Worm (Caenorhabditis elegans) whole organism, midembryonic: ENCODE results near the gene rpn-9.

Source experiments
- T22C8.4 ChIP-seq: fragments of 200-800 bp; sonication (Bioruptor generic); IDR thresholded peaks from 2 replicates; pipeline ENCODE4 v1.3.6; 2022; ENCODE audit warnings: missing genetic modification characterization, missing compliant biosample characterization
- cog-1 ChIP-seq: sonication (generic microtip); optimal IDR thresholded peaks from 2 replicates; lab custom pipeline; 2016; ENCODE audit warnings: missing genetic modification characterization, missing compliant biosample characterization
- flt-1 ChIP-seq: fragments of 200-800 bp; sonication (Bioruptor generic); IDR thresholded peaks from 2 replicates; pipeline ENCODE4 v1.3.6; 2022; ENCODE audit warnings: missing genetic modification characterization, missing compliant biosample characterization
- klf-2 ChIP-seq: fragments of 200-800 bp; sonication (Bioruptor generic); conservative IDR thresholded peaks from 2 replicates; pipeline ENCODE4 v1.3.6; 2022; ENCODE audit warnings: missing genetic modification reagents, missing genetic modification characterization, missing compliant biosample characterization
- med-1 ChIP-seq: sonication (generic microtip); optimal IDR thresholded peaks from 2 replicates; lab custom pipeline; 2017; ENCODE audit warnings: missing genetic modification characterization, mild to moderate bottlenecking, missing compliant biosample characterization, antibody characterized with exemption, missing genetic modification reagents; ENCODE audit not compliant: insufficient read depth
- ref-1 ChIP-seq: fragments of 200-800 bp; sonication (Bioruptor generic); conservative IDR thresholded peaks from 2 replicates; pipeline ENCODE4 v1.3.6; 2022; ENCODE audit warnings: missing genetic modification reagents, missing genetic modification characterization, missing compliant biosample characterization
- tab-1 ChIP-seq: fragments of 200-800 bp; sonication (Bioruptor generic); IDR thresholded peaks from 2 replicates; pipeline ENCODE4 v1.3.6; 2022; ENCODE audit warnings: missing genetic modification characterization, missing compliant biosample characterization
- ztf-23 ChIP-seq: fragments of 200-800 bp; sonication (Bioruptor generic); IDR thresholded peaks from 2 replicates; pipeline ENCODE4 v1.3.6; 2022; ENCODE audit warnings: missing genetic modification reagents, missing genetic modification characterization, missing compliant biosample characterization
- ztf-29 ChIP-seq: fragments of 200-800 bp; sonication (Bioruptor generic); IDR thresholded peaks from 2 replicates; pipeline ENCODE4 v1.3.6; 2022; ENCODE audit warnings: missing genetic modification reagents, missing genetic modification characterization, missing compliant biosample characterization

rpn-9 gene

ce11 chrII:11242918-11243317, 4.2 kb upstream of the rpn-9 start:
- TF ChIP-seq flt-1 (no peak), ref-1 (no peak), med-1 (GFP tag; lab: Kevin White, UChicago) (no peak), ztf-23 (GFP tag; lab: Robert Waterston, UW) (no peak), tab-1 (GFP tag; lab: Robert Waterston, UW) (no peak), ztf-29 (GFP tag; lab: Robert Waterston, UW) (no peak)

DNA sequence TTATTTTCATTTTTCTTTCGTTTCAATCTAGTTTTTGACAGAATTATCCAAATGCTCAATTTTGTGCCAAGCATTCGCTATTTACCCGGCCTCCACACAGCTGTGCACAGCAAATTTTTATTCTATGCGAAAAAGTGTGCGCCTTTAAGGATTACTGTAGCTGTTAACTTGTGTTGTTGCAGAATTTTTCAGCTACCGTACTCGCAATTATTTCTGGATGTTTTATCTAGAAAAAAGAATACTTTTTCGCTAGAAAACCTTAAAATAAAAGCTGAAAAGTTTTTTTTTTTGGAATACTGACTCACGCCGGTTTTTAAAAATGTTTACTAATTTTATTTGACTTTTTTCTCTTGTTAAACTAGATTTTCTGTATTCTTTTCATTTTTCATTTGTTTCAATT, 2.8 kb upstream of the rpn-9 start:
- TF ChIP-seq med-1 (GFP tag; lab: Kevin White, UChicago) = no peak
- no peak for TF ChIP-seq flt-1
- TF ChIP-seq T22C8.4 (GFP tag; lab: Robert Waterston, UW) = no peak
- TF ChIP-seq klf-2 (GFP tag; lab: Robert Waterston, UW) = no peak
- no peak for TF ChIP-seq tab-1 (GFP tag; lab: Robert Waterston, UW)
- no peak for TF ChIP-seq ref-1
- no peak for TF ChIP-seq ztf-23 (GFP tag; lab: Robert Waterston, UW)
- no peak for TF ChIP-seq ztf-29 (GFP tag; lab: Robert Waterston, UW)
- no peak for TF ChIP-seq cog-1 (tag; lab: Kevin White, UChicago)

DNA sequence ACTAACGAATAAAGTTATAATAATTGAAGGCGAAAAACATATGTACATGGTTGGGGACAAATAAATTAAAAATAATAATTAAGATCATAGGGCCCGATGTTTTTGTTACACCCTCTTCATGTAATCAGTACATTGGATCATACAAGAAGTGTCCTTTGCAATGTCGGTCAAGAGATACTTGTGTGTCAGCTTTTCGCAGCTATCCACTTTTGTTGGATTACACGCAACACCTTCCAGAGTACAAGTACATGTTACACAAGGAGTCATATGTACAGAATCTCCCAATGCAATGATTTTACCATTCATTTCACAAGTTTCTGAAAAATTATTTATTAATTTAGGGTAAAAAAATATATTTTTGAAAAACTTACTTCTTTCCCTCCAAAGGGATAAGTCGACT, 2.2 kb upstream of the rpn-9 start:
- TF ChIP-seq T22C8.4 (GFP tag; lab: Robert Waterston, UW) (no peak), cog-1 (tag; lab: Kevin White, UChicago) (no peak), flt-1 (no peak), ref-1 (no peak), tab-1 (GFP tag; lab: Robert Waterston, UW) (no peak)

ce11 chrII:11240214-11240613, 1.5 kb upstream of the rpn-9 start:
- TF ChIP-seq cog-1 (tag; lab: Kevin White, UChicago) = no peak
- TF ChIP-seq tab-1 (GFP tag; lab: Robert Waterston, UW) = no peak
- no peak for TF ChIP-seq flt-1
- TF ChIP-seq klf-2 (GFP tag; lab: Robert Waterston, UW) = no peak
- TF ChIP-seq med-1 (GFP tag; lab: Kevin White, UChicago) = no peak
- TF ChIP-seq ref-1 = no peak
- TF ChIP-seq ztf-23 (GFP tag; lab: Robert Waterston, UW) = no peak
- no peak for TF ChIP-seq T22C8.4 (GFP tag; lab: Robert Waterston, UW)
- no peak for TF ChIP-seq ztf-29 (GFP tag; lab: Robert Waterston, UW)

DNA sequence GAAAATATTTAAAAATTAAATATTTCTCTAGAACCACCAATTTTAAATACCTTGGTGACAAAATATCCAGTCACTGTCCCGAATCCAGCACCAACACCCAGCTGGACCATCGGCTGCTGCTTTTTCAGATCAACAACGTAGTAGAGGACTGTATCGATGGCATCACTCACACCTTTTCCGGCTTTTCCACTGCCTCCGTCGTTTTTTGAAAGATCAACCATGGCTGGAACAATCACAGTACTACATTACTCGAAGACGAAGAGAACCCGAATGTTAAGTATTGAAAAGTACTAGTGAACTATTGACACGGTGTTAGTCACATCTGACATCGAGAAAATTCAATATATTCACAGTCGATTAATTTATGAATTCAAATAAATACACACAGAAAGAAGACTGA, 1.6 kb downstream of the rpn-9 start, which contains the start of gene fndc-1:
Gene fndc-1, minus strand, starts transcription at position 227 of the 400 bp plus-strand sequence.
- TF ChIP-seq ref-1 (no peak), T22C8.4 (GFP tag; lab: Robert Waterston, UW) (no peak), ztf-29 (GFP tag; lab: Robert Waterston, UW) (no peak), flt-1 (no peak), klf-2 (GFP tag; lab: Robert Waterston, UW) (no peak), cog-1 (tag; lab: Kevin White, UChicago) (no peak), med-1 (GFP tag; lab: Kevin White, UChicago) (no peak), tab-1 (GFP tag; lab: Robert Waterston, UW) (no peak), ztf-23 (GFP tag; lab: Robert Waterston, UW) (no peak)

- TF ChIP-seq T22C8.4 (GFP tag; lab: Robert Waterston, UW) (no peak), cog-1 (tag; lab: Kevin White, UChicago) (no peak), tab-1 (GFP tag; lab: Robert Waterston, UW) (no peak), ref-1 (no peak), ztf-29 (GFP tag; lab: Robert Waterston, UW) (no peak), flt-1 (no peak), med-1 (GFP tag; lab: Kevin White, UChicago) (no peak), klf-2 (GFP tag; lab: Robert Waterston, UW) (no peak), ztf-23 (GFP tag; lab: Robert Waterston, UW) (no peak)
Observed at ce11 chrII:11236274-11236673, 2.4 kb downstream of the rpn-9 start, which contains the start of gene cchl-1. Gene cchl-1 (minus strand): TSS chrII:11236387.

- TF ChIP-seq ref-1 (no peak), cog-1 (tag; lab: Kevin White, UChicago) (no peak), ztf-29 (GFP tag; lab: Robert Waterston, UW) (no peak), tab-1 (GFP tag; lab: Robert Waterston, UW) (no peak), klf-2 (GFP tag; lab: Robert Waterston, UW) (no peak), T22C8.4 (GFP tag; lab: Robert Waterston, UW) (no peak)
Observed at ce11 chrII:11234751-11235150, 4.0 kb downstream of the rpn-9 start, which contains the start of gene cox-15. Gene cox-15 (minus strand): TSS chrII:11234952.

ce11 chrII:11226379-11226778, 12.3 kb downstream of the rpn-9 start, which contains the start of gene T06D8.2:
Gene T06D8.2 (plus strand): TSS chrII:11226679.
- no peak for TF ChIP-seq klf-2 (GFP tag; lab: Robert Waterston, UW)
- TF ChIP-seq med-1 (GFP tag; lab: Kevin White, UChicago) = no peak
- TF ChIP-seq ref-1 = no peak
- TF ChIP-seq T22C8.4 (GFP tag; lab: Robert Waterston, UW) = no peak
- no peak for TF ChIP-seq tab-1 (GFP tag; lab: Robert Waterston, UW)
- no peak for TF ChIP-seq ztf-23 (GFP tag; lab: Robert Waterston, UW)
- no peak for TF ChIP-seq cog-1 (tag; lab: Kevin White, UChicago)
- no peak for TF ChIP-seq flt-1
- no peak for TF ChIP-seq ztf-29 (GFP tag; lab: Robert Waterston, UW)

DNA sequence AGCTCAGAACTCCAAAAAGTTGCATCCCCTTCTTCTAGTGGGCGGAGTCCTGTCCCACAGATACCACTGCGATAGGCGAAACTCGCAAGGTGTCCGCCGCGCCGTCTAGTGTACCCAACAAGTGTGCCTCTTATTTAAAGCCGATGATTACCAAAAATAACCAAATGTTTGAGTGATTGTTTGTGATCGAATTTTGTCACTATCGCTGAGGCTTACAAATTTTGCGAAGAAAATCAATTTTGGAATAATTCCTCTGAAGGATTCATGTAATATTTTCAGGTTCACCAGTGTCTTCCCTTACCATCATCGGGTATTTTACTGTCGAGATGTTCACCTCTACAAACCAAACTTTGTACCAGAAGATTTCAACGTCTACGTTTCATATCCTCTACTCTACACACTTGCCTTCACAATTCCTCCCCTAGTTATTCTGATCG, 14.7 kb downstream of the rpn-9 start:
- TF ChIP-seq klf-2 (GFP tag; lab: Robert Waterston, UW) = no peak
- TF ChIP-seq ztf-29 (GFP tag; lab: Robert Waterston, UW) = no peak
- TF ChIP-seq tab-1 (GFP tag; lab: Robert Waterston, UW) = no peak; the same call in 1 of the 2 replicates
- TF ChIP-seq med-1 (GFP tag; lab: Kevin White, UChicago) = no peak
- no peak for TF ChIP-seq flt-1
- TF ChIP-seq ref-1 = no peak
- no peak for TF ChIP-seq cog-1 (tag; lab: Kevin White, UChicago)
- TF ChIP-seq ztf-23 (GFP tag; lab: Robert Waterston, UW) = no peak
- TF ChIP-seq T22C8.4 (GFP tag; lab: Robert Waterston, UW) = no peak
